Fruit fly (Drosophila melanogaster) S2 (cell line): ENCODE measurements around the gene CG31183.
"Not testable (repeated sequence)": the region's sequence is repeated elsewhere in the genome, so short reads cannot be mapped to it uniquely, and the experiment has no call there.

Experiments used
- CG8478 ChIP-seq: fragments of >200 bp; optimal IDR thresholded peaks from 2 replicates; lab custom pipeline; 2018
- CTCF ChIP-seq, 2 experiments: fragments of >200 bp; optimal IDR thresholded peaks; 2 replicates each; lab custom pipeline; 2018

dm6 chr3R:15908098-15908497 is 32.4 kb upstream of the CG31183 start, which contains the start of gene EndoU:
- TF ChIP-seq CG8478 (lab: Kevin White, UChicago); CTCF (optimal IDR thresholded peaks at IDR 0.05; lab: Kevin White, UChicago): not testable (repeated sequence)
